Worm (Caenorhabditis elegans): Measurements from ENCODE around the gene F56H9.8.
A peak's percentile ranks its signal among the peaks of the same experiment; 100 is the strongest.

F56H9.8 gene

ce11 chrV:12644500-12644899 lies at the start of gene F56H9.8:
Gene F56H9.8 (plus strand): TSS chrV:12644800.
- TF ChIP-seq nhr-77 (tag; optimal IDR thresholded peaks at IDR 0.05), result no peak
- TF ChIP-seq lin-13 (GFP tag; optimal IDR thresholded peaks at IDR 0.05), result no peak
- no peak for TF ChIP-seq mab-5 (tag; optimal IDR thresholded peaks at IDR 0.05)

ce11 chrV:12596196-12596595 lies 48.4 kb upstream of the F56H9.8 start, which contains the start of gene mma-1:
Gene mma-1 (minus strand): TSS chrV:12596296.
- TF ChIP-seq Y55F3AM.14 (GFP tag; optimal IDR thresholded peaks at IDR 0.05), result no peak
- TF ChIP-seq unc-55 (GFP tag; optimal IDR thresholded peaks at IDR 0.05), result no peak
- no peak for TF ChIP-seq lin-11 (tag; optimal IDR thresholded peaks at IDR 0.05)
- TF ChIP-seq snpc-4 (tag; optimal IDR thresholded peaks at IDR 0.05), result no peak
- no peak for TF ChIP-seq nhr-23 (tag; optimal IDR thresholded peaks at IDR 0.05)
- TF ChIP-seq nhr-21 (tag; optimal IDR thresholded peaks at IDR 0.05), result no peak
- TF ChIP-seq lin-39 (tag; optimal IDR thresholded peaks at IDR 0.05), result no peak
- TF ChIP-seq nhr-11 (tag; optimal IDR thresholded peaks at IDR 0.05), result no peak
- TF ChIP-seq ztf-11 (tag; optimal IDR thresholded peaks at IDR 0.05), result no peak
- TF ChIP-seq aly-2 (tag; optimal IDR thresholded peaks at IDR 0.05), result no peak
- no peak for TF ChIP-seq ZK546.5 (tag; optimal IDR thresholded peaks at IDR 0.05)
- TF ChIP-seq gmeb-1 (tag; optimal IDR thresholded peaks at IDR 0.05), result no peak
- no peak for TF ChIP-seq fos-1 (tag; optimal IDR thresholded peaks at IDR 0.05)
- no peak for TF ChIP-seq unc-39 (tag; optimal IDR thresholded peaks at IDR 0.05)
- TF ChIP-seq nhr-77 (tag; optimal IDR thresholded peaks at IDR 0.05), result no peak
- no peak for TF ChIP-seq nhr-12 (tag; optimal IDR thresholded peaks at IDR 0.05)
- no peak for TF ChIP-seq mdl-1 (tag; optimal IDR thresholded peaks at IDR 0.05)
- no peak for TF ChIP-seq crh-2 (tag; optimal IDR thresholded peaks at IDR 0.05)
- no peak for TF ChIP-seq dmd-4 (tag; optimal IDR thresholded peaks at IDR 0.05)

ce11 chrV:12596795-12597194 lies 47.8 kb upstream of the F56H9.8 start:
- TF ChIP-seq lin-39 (tag; optimal IDR thresholded peaks at IDR 0.05) (no peak), lsy-2 (tag; optimal IDR thresholded peaks at IDR 0.05) (peak in 1 of 2 experiments; percentile 41), mbf-1 (tag; optimal IDR thresholded peaks at IDR 0.05) (no peak), crh-2 (tag; optimal IDR thresholded peaks at IDR 0.05) (peak; percentile 26), ztf-4 (tag; optimal IDR thresholded peaks at IDR 0.05) (no peak), mdl-1 (tag; optimal IDR thresholded peaks at IDR 0.05) (no peak), aly-2 (tag; optimal IDR thresholded peaks at IDR 0.05) (no peak), F13H6.1 (tag; optimal IDR thresholded peaks at IDR 0.05) (peak; percentile 44), zag-1 (tag; optimal IDR thresholded peaks at IDR 0.05) (no peak), nhr-12 (tag; optimal IDR thresholded peaks at IDR 0.05) (no peak), snpc-4 (tag; optimal IDR thresholded peaks at IDR 0.05) (no peak), fos-1 (tag; optimal IDR thresholded peaks at IDR 0.05) (peak; percentile 16), ztf-1 (GFP tag; conservative IDR thresholded peaks at IDR 0.05) (no peak), blmp-1 (tag; optimal IDR thresholded peaks at IDR 0.05; ENCODE audit: insufficient read depth) (no peak), egl-27 (tag; optimal IDR thresholded peaks at IDR 0.05) (peak; percentile 29), ceh-16 (tag; optimal IDR thresholded peaks at IDR 0.05) (no peak), alr-1 (tag; optimal IDR thresholded peaks at IDR 0.05) (no peak), unc-39 (tag; optimal IDR thresholded peaks at IDR 0.05) (no peak), lin-11 (tag; optimal IDR thresholded peaks at IDR 0.05) (peak; percentile 18), ceh-82 (tag; optimal IDR thresholded peaks at IDR 0.05) (no peak), peb-1 (tag; optimal IDR thresholded peaks at IDR 0.05) (no peak), elt-1 (tag; optimal IDR thresholded peaks at IDR 0.05) (no peak), nhr-10 (tag; optimal IDR thresholded peaks at IDR 0.05) (no peak), R02D3.7 (tag; optimal IDR thresholded peaks at IDR 0.05) (no peak), sma-3 (GFP tag; optimal IDR thresholded peaks at IDR 0.05) (peak; percentile 55), nhr-77 (tag; optimal IDR thresholded peaks at IDR 0.05) (no peak), elt-3 (tag; optimal IDR thresholded peaks at IDR 0.05) (no peak), sem-4 (tag; optimal IDR thresholded peaks at IDR 0.05) (no peak), dmd-4 (tag; optimal IDR thresholded peaks at IDR 0.05) (no peak), nhr-23 (tag; optimal IDR thresholded peaks at IDR 0.05) (no peak), nhr-25 (tag; optimal IDR thresholded peaks at IDR 0.05) (no peak), mab-5 (tag; optimal IDR thresholded peaks at IDR 0.05) (no peak), unc-62 (GFP tag; optimal IDR thresholded peaks at IDR 0.05) (no peak), nhr-129 (tag; optimal IDR thresholded peaks at IDR 0.05) (peak; percentile 70), sma-9 (GFP tag; optimal IDR thresholded peaks at IDR 0.05) (peak; percentile 58), sma-9 (tag; optimal IDR thresholded peaks at IDR 0.05) (no peak), C34F6.9 (tag; optimal IDR thresholded peaks at IDR 0.05) (peak; percentile 37), nhr-11 (tag; optimal IDR thresholded peaks at IDR 0.05) (no peak), unc-55 (GFP tag; optimal IDR thresholded peaks at IDR 0.05) (no peak), ama-1 (optimal IDR thresholded peaks at IDR 0.05) (no peak), nhr-21 (tag; optimal IDR thresholded peaks at IDR 0.05) (peak; percentile 48), skn-1 (tag; optimal IDR thresholded peaks at IDR 0.05) (no peak), nhr-6 (tag; optimal IDR thresholded peaks at IDR 0.05) (no peak), ZK546.5 (tag; optimal IDR thresholded peaks at IDR 0.05) (no peak), lin-13 (GFP tag; optimal IDR thresholded peaks at IDR 0.05) (peak; percentile 55), gmeb-1 (tag; optimal IDR thresholded peaks at IDR 0.05) (peak; percentile 51), Y55F3AM.14 (GFP tag; optimal IDR thresholded peaks at IDR 0.05) (no peak), ztf-11 (tag; optimal IDR thresholded peaks at IDR 0.05) (no peak)
